Worm (Caenorhabditis elegans) whole organism, L4 larva: ENCODE measurements around the gene hda-2.

ENCODE experiments used
- T26A8.4 ChIP-seq: fragments of 200-800 bp; sonication (Bioruptor generic); IDR thresholded peaks from 2 replicates; pipeline ENCODE4 v1.3.6; 2022; ENCODE audit warnings: missing genetic modification characterization, missing compliant biosample characterization
- Y48G9A.11 ChIP-seq: fragments of 200-800 bp; sonication (Bioruptor generic); IDR thresholded peaks from 2 replicates; pipeline ENCODE4 v1.3.6; 2022; ENCODE audit warnings: missing genetic modification reagents, missing genetic modification characterization, missing compliant biosample characterization
- ZK337.2 ChIP-seq: fragments of 200-800 bp; sonication (Bioruptor generic); IDR thresholded peaks from 2 replicates; pipeline ENCODE4 v1.3.6; 2022; ENCODE audit warnings: missing genetic modification reagents, missing genetic modification characterization, missing compliant biosample characterization
- ZK546.5 ChIP-seq, 2 experiments: sonication (generic microtip); optimal IDR thresholded peaks; 2 replicates each; lab custom pipeline; 2017; ENCODE audit warnings: missing biosample characterization in 2 of 2, missing genetic modification characterization in 2 of 2
- aha-1 ChIP-seq: fragments of 150-350 bp; peaks from one replicate; lab custom pipeline; 2014; ENCODE audit warnings: missing biosample characterization, missing genetic modification characterization
- aly-2 ChIP-seq: sonication (generic microtip); optimal IDR thresholded peaks from 2 replicates; lab custom pipeline; 2018; ENCODE audit warnings: missing biosample characterization, missing genetic modification characterization
- ceh-20 ChIP-seq: fragments of 200-800 bp; sonication (Bioruptor generic); IDR thresholded peaks from 2 replicates; pipeline ENCODE4 v1.3.6; 2022; ENCODE audit warnings: missing genetic modification reagents, missing genetic modification characterization, missing compliant biosample characterization
- ceh-62 ChIP-seq: sonication (generic microtip); optimal IDR thresholded peaks from 2 replicates; lab custom pipeline; 2017; ENCODE audit warnings: missing biosample characterization, missing genetic modification characterization
- ctbp-1 ChIP-seq: fragments of 200-800 bp; sonication (Bioruptor generic); IDR thresholded peaks from 2 replicates; pipeline ENCODE4 v1.3.6; 2022; ENCODE audit warnings: missing genetic modification reagents, missing genetic modification characterization, missing compliant biosample characterization
- daf-16 ChIP-seq, 3 experiments: sonication (generic microtip); optimal IDR thresholded peaks; 2 replicates each; lab custom pipeline; 2016 to 2017; ENCODE audit warnings: missing genetic modification characterization in 3 of 3, missing genetic modification reagents in 3 of 3, mild to moderate bottlenecking in 2 of 3, missing compliant biosample characterization in 2 of 3, missing biosample characterization in 1 of 3, moderate library complexity in 1 of 3
- dmd-6 ChIP-seq: fragments of 200-800 bp; sonication (Bioruptor generic); IDR thresholded peaks from 2 replicates; pipeline ENCODE4 v1.3.6; 2022; ENCODE audit warnings: missing genetic modification reagents, missing genetic modification characterization, missing compliant biosample characterization
- egl-43 ChIP-seq: fragments of 200-800 bp; sonication (Bioruptor generic); IDR thresholded peaks from 2 replicates; pipeline ENCODE4 v1.3.6; 2022; ENCODE audit warnings: missing genetic modification reagents, missing genetic modification characterization, missing compliant biosample characterization
- gei-8 ChIP-seq: fragments of 200-800 bp; sonication (Bioruptor generic); optimal IDR thresholded peaks from 2 replicates; lab custom pipeline; 2018; ENCODE audit warnings: mild to moderate bottlenecking, missing genetic modification characterization, missing compliant biosample characterization
- hif-1 ChIP-seq, 2 experiments: sonication (generic microtip); optimal IDR thresholded peaks; 2 replicates each; lab custom pipeline; 2016 to 2017; ENCODE audit warnings: missing compliant biosample characterization in 2 of 2, missing genetic modification characterization in 2 of 2, missing genetic modification reagents in 2 of 2, missing genotype in 2 of 2, mild to moderate bottlenecking in 1 of 2
- hlh-11 ChIP-seq: fragments of 200-800 bp; sonication (Bioruptor generic); optimal IDR thresholded peaks from 2 replicates; lab custom pipeline; 2018; ENCODE audit warnings: mild to moderate bottlenecking, missing genetic modification characterization, missing compliant biosample characterization
- hlh-30 ChIP-seq: sonication (generic microtip); optimal IDR thresholded peaks from 2 replicates; lab custom pipeline; 2017; ENCODE audit warnings: antibody characterized with exemption, mild to moderate bottlenecking, missing genetic modification characterization, missing compliant biosample characterization; ENCODE audit not compliant: insufficient read depth
- hmg-1.1 ChIP-seq: fragments of 200-800 bp; sonication (Bioruptor generic); IDR thresholded peaks from 2 replicates; pipeline ENCODE4 v1.3.6; 2022; ENCODE audit warnings: missing genetic modification reagents, missing genetic modification characterization, missing compliant biosample characterization
- jun-1 ChIP-seq: fragments of 150-350 bp; optimal IDR thresholded peaks from 2 replicates; lab custom pipeline; 2014; ENCODE audit warnings: missing biosample characterization, missing genetic modification reagents, missing genetic modification characterization
- lim-7 ChIP-seq: fragments of 200-800 bp; sonication (Bioruptor generic); IDR thresholded peaks from 2 replicates; pipeline ENCODE4 v1.3.6; 2022; ENCODE audit warnings: missing genetic modification characterization, missing compliant biosample characterization
- lin-1 ChIP-seq: fragments of 200-800 bp; sonication (Bioruptor generic); IDR thresholded peaks from 2 replicates; pipeline ENCODE4 v1.3.6; 2022; ENCODE audit warnings: missing genetic modification reagents, missing genetic modification characterization, missing compliant biosample characterization
- lin-38 ChIP-seq: fragments of 200-800 bp; sonication (Bioruptor generic); IDR thresholded peaks from 2 replicates; pipeline ENCODE4 v1.3.6; 2022; ENCODE audit warnings: missing genetic modification reagents, missing genetic modification characterization, missing compliant biosample characterization
- lir-3 ChIP-seq: sonication (generic microtip); optimal IDR thresholded peaks from 2 replicates; lab custom pipeline; 2016; ENCODE audit warnings: mild to moderate bottlenecking, missing genetic modification characterization, missing compliant biosample characterization
- lsy-2 ChIP-seq, 2 experiments: fragments of 150-350 bp in 1 of 2; sonication (generic microtip) in 1 of 2; optimal IDR thresholded peaks; 2 replicates each; lab custom pipeline; 2014 to 2017; ENCODE audit warnings: missing biosample characterization in 2 of 2, missing genetic modification characterization in 2 of 2
- madf-9 ChIP-seq: fragments of 200-800 bp; sonication (Bioruptor generic); conservative IDR thresholded peaks from 2 replicates; pipeline ENCODE4 v1.3.6; 2022; ENCODE audit warnings: missing genetic modification reagents, missing genetic modification characterization, missing compliant biosample characterization
- mdl-1 ChIP-seq, 2 experiments: fragments of 150-350 bp in 1 of 2; sonication (generic microtip) in 1 of 2; optimal IDR thresholded peaks; 2 replicates each; lab custom pipeline; 2014 to 2017; ENCODE audit warnings: missing biosample characterization in 2 of 2, missing genetic modification characterization in 2 of 2
- mep-1 ChIP-seq: fragments of 150-350 bp; sonication (generic microtip); optimal IDR thresholded peaks from 3 replicates; lab custom pipeline; 2014; ENCODE audit warnings: missing biosample characterization, missing genetic modification characterization
- mes-2 ChIP-seq: sonication (generic microtip); optimal IDR thresholded peaks from 2 replicates; lab custom pipeline; 2016; ENCODE audit warnings: missing genotype, mild to moderate bottlenecking, missing genetic modification characterization, missing compliant biosample characterization; ENCODE audit not compliant: poor library complexity, severe bottlenecking
- mxl-3 ChIP-seq: fragments of 200-800 bp; sonication (Bioruptor generic); optimal IDR thresholded peaks from 2 replicates; lab custom pipeline; 2018; ENCODE audit warnings: mild to moderate bottlenecking, missing genetic modification characterization, missing compliant biosample characterization
- nhr-11 ChIP-seq: fragments of 150-350 bp; optimal IDR thresholded peaks from 2 replicates; lab custom pipeline; 2014; ENCODE audit warnings: missing biosample characterization, missing genetic modification characterization
- nhr-237 ChIP-seq: sonication (generic microtip); optimal IDR thresholded peaks from 2 replicates; lab custom pipeline; 2017; ENCODE audit warnings: missing biosample characterization, missing genetic modification characterization
- nhr-28 ChIP-seq: fragments of 150-350 bp; optimal IDR thresholded peaks from 2 replicates; lab custom pipeline; 2014; ENCODE audit warnings: missing biosample characterization, missing genetic modification characterization
- nhr-48 ChIP-seq: sonication (generic microtip); optimal IDR thresholded peaks from 2 replicates; lab custom pipeline; 2016; ENCODE audit warnings: mild to moderate bottlenecking, missing genetic modification characterization, missing compliant biosample characterization
- nhr-76 ChIP-seq: fragments of 150-350 bp; optimal IDR thresholded peaks from 2 replicates; lab custom pipeline; 2014; ENCODE audit warnings: missing biosample characterization, missing genetic modification characterization
- pha-4 ChIP-seq, 2 experiments: fragments of 150-350 bp in 1 of 2; fragments of 200-800 bp in 1 of 2; sonication (Bioruptor generic) in 1 of 2; IDR thresholded peaks in 1 of 2; optimal IDR thresholded peaks in 1 of 2; 2 replicates each; pipeline versions ENCODE4 v1.3.6 to Lab custom; 2014 to 2022; ENCODE audit warnings: missing genetic modification characterization in 2 of 2, missing genetic modification reagents in 2 of 2, missing biosample characterization in 1 of 2, missing compliant biosample characterization in 1 of 2
- rbr-2 ChIP-seq: sonication (generic microtip); optimal IDR thresholded peaks from 2 replicates; lab custom pipeline; 2016; ENCODE audit warnings: missing genotype, missing genetic modification characterization, missing compliant biosample characterization
- sdz-12 ChIP-seq: fragments of 200-800 bp; sonication (Bioruptor generic); optimal IDR thresholded peaks from 2 replicates; lab custom pipeline; 2018; ENCODE audit warnings: mild to moderate bottlenecking, missing genetic modification characterization, missing compliant biosample characterization
- snpc-1.2 ChIP-seq: fragments of 200-800 bp; sonication (Bioruptor generic); IDR thresholded peaks from 2 replicates; pipeline ENCODE4 v1.3.6; 2022; ENCODE audit warnings: missing genetic modification reagents, missing genetic modification characterization, missing compliant biosample characterization
- unc-62 ChIP-seq, 3 experiments: fragments of 150-350 bp in 1 of 3; sonication (generic microtip); optimal IDR thresholded peaks in 2 of 3; peaks in 1 of 3; 1 replicate in 1 of 3; 2 replicates in 2 of 3; lab custom pipeline; 2014 to 2017; ENCODE audit warnings: missing biosample characterization in 3 of 3, missing genetic modification characterization in 3 of 3, missing genetic modification reagents in 3 of 3, missing genotype in 1 of 3
- zag-1 ChIP-seq: fragments of 150-350 bp; optimal IDR thresholded peaks from 2 replicates; lab custom pipeline; 2014; ENCODE audit warnings: missing biosample characterization, missing genetic modification characterization
- zip-11 ChIP-seq: fragments of 200-800 bp; sonication (Bioruptor generic); IDR thresholded peaks from 2 replicates; pipeline ENCODE4 v1.3.6; 2022; ENCODE audit warnings: missing genetic modification characterization, missing compliant biosample characterization
- zip-2 ChIP-seq: fragments of 150-350 bp; optimal IDR thresholded peaks from 2 replicates; lab custom pipeline; 2014; ENCODE audit warnings: missing biosample characterization, missing genetic modification characterization
- ztf-11 ChIP-seq: fragments of 150-350 bp; optimal IDR thresholded peaks from 2 replicates; lab custom pipeline; 2014; ENCODE audit warnings: missing biosample characterization, missing genetic modification characterization

Gene hda-2

DNA sequence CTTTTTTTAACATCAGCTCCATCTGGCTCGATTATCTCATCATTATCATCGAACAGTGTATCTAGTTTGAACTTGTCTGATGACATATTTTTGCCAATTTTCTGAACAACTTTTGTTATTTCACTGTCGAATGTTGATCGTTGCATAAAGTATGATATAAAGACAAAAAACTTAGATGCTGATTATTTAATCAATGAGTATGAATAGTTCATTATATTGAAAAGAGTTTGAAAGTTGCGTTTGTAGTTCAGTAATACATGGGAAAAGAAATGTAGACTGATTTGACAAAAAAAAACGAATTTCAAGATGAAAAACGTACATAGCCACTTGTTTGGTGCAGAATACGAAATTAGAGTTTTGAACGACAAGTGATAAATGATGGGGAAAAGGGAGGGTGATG is at the start of gene hda-2:
Gene hda-2 (minus strand): TSS at position 101 of the 400 bp plus-strand sequence.
- TF ChIP-seq gei-8 (no peak), lin-38 (GFP tag; lab: Robert Waterston, UW) (0 out of 2 replicates have a peak, but pooled peaks have one; percentile 9)

DNA sequence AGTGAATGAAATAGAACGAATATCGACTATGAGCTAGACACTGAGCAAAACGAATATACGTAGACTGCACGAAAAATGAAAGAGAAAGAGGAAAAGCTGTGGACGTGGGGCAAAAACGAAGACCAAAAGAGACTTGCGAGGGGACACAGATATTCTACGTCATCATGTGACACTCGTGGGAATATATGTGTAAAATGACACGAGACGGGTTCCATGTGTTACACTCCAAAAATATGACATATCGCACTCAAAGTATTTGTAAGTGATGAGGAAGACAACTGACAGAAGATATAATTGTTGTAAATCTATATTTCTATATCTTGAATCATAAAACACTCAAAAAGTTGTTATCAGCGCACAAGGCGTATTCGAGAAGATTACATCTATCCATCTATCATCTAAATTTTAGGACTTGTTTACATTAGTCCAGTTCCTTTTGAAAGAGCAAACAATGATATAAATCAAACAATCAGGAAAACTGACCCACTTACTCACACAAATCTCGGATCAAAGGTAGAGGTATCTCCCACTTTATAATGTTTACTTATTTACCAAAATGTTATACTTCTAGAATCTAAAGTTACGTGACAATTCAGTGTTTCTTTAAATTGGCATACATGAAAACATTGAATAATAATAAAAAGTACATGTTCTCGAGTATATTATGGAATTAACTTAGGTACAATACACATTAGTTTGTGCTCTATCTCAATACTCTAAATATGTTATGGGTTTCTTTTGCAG is 49.6 kb upstream of the hda-2 start:
- TF ChIP-seq egl-43 (GFP tag; lab: Robert Waterston, UW) (no peak), mxl-3 (GFP tag; lab: Kevin White, UChicago) (peak; percentile 69), unc-62 (GFP tag; optimal IDR thresholded peaks at IDR 0.05 in 1 of 2; lab: Kevin White, UChicago) (peak in 1 of 2 experiments; percentile 99), unc-62 (tag; optimal IDR thresholded peaks at IDR 0.05; lab: Kevin White, UChicago) (no peak), hmg-1.1 (GFP tag; lab: Robert Waterston, UW) (peak; percentile 58; the same call in 1 of the 2 replicates), hlh-11 (tag; lab: Kevin White, UChicago) (peak; percentile 53), rbr-2 (tag; lab: Kevin White, UChicago) (peak; percentile 38), nhr-28 (tag; lab: Kevin White, UChicago) (peak; percentile 16), hlh-30 (tag; lab: Kevin White, UChicago) (peak; percentile 94), nhr-11 (tag; lab: Kevin White, UChicago) (peak; percentile 54), T26A8.4 (0 out of 2 replicates have a peak, but pooled peaks have one; percentile 23), lin-38 (GFP tag; lab: Robert Waterston, UW) (0 out of 2 replicates have a peak, but pooled peaks have one; percentile 28), ceh-62 (no peak), aly-2 (no peak), lim-7 (GFP tag; lab: Robert Waterston, UW) (no peak), ceh-20 (GFP tag; lab: Robert Waterston, UW) (peak; percentile 74; the same call in 1 of the 2 replicates), mdl-1 (tag; optimal IDR thresholded peaks at IDR 0.05; lab: Kevin White, UChicago) (peak; percentile 24 to 67), dmd-6 (GFP tag; lab: Robert Waterston, UW) (0 out of 2 replicates have a peak, but pooled peaks have one; percentile 18), lin-1 (GFP tag; lab: Robert Waterston, UW) (no peak), zip-2 (tag; lab: Kevin White, UChicago) (no peak), daf-16 (GFP tag; optimal IDR thresholded peaks at IDR 0.05; lab: Kevin White, UChicago) (peak in 1 of 2 experiments; percentile 63), daf-16 (tag; optimal IDR thresholded peaks at IDR 0.05; lab: Kevin White, UChicago) (no peak), aha-1 (tag; lab: Kevin White, UChicago) (peak; percentile 96), ZK337.2 (GFP tag; lab: Robert Waterston, UW) (no peak), hif-1 (tag; optimal IDR thresholded peaks at IDR 0.05; lab: Kevin White, UChicago) (peak in 1 of 2 experiments; percentile 41), ctbp-1 (peak; percentile 73; the same call in 1 of the 2 replicates), lir-3 (tag; lab: Kevin White, UChicago) (no peak), nhr-48 (tag; lab: Kevin White, UChicago) (peak; percentile 81), mep-1 (tag; lab: Kevin White, UChicago) (peak; percentile 57), lsy-2 (tag; optimal IDR thresholded peaks at IDR 0.05; lab: Kevin White, UChicago) (peak in 1 of 2 experiments; percentile 66)

DNA sequence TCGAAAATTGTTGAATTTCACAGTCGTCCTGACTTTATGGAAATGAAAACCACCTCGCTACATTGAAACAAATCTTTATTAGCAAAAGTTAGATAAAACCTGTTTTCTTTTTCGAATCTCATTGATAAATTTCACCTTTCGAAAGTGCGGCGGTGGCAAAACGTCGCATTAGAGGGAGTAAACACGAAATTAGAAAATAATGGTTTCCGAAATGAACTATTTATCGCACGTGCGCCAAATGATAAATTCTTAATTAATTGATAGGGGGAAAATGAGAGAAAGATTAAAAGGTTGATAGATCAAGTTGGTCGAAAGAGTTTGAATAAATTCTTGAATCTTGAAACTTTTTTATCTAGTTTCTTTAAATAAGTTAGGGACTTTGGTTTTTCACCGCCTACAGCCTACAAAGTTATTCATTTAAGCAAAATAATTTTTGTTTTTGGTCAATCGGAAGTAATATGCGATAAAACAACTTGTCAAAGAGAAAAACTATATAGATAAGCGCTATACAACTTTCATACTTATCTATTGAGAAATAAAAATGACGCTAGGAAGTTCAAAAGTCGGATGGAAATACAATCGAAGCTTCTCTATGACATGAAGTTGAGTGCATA is 48.8 kb upstream of the hda-2 start:
- no peak for TF ChIP-seq nhr-237 (tag; lab: Kevin White, UChicago)
- TF ChIP-seq daf-16 (GFP tag; optimal IDR thresholded peaks at IDR 0.05; lab: Kevin White, UChicago) = no peak
- TF ChIP-seq daf-16 (tag; optimal IDR thresholded peaks at IDR 0.05; lab: Kevin White, UChicago) = peak; percentile 59
- no peak for TF ChIP-seq zag-1 (tag; lab: Kevin White, UChicago)
- no peak for TF ChIP-seq lim-7 (GFP tag; lab: Robert Waterston, UW)
- no peak for TF ChIP-seq zip-11 (GFP tag; lab: Robert Waterston, UW)
- no peak for TF ChIP-seq Y48G9A.11 (GFP tag; lab: Robert Waterston, UW)
- TF ChIP-seq madf-9 (GFP tag; lab: Robert Waterston, UW) = no peak
- TF ChIP-seq mes-2 (tag; lab: Kevin White, UChicago) = no peak
- no peak for TF ChIP-seq T26A8.4
- TF ChIP-seq hif-1 (tag; optimal IDR thresholded peaks at IDR 0.05; lab: Kevin White, UChicago) = no peak
- peak; percentile 22 for TF ChIP-seq hlh-11 (tag; lab: Kevin White, UChicago)
- no peak for TF ChIP-seq nhr-11 (tag; lab: Kevin White, UChicago)
- no peak for TF ChIP-seq ztf-11
- TF ChIP-seq nhr-48 (tag; lab: Kevin White, UChicago) = no peak
- TF ChIP-seq lin-1 (GFP tag; lab: Robert Waterston, UW) = no peak
- peak; percentile 6 for TF ChIP-seq nhr-28 (tag; lab: Kevin White, UChicago)
- no peak for TF ChIP-seq snpc-1.2 (GFP tag; lab: Robert Waterston, UW)
- no peak for TF ChIP-seq jun-1
- TF ChIP-seq nhr-76 (tag; lab: Kevin White, UChicago) = no peak
- no peak for TF ChIP-seq ZK546.5 (tag; optimal IDR thresholded peaks at IDR 0.05; lab: Kevin White, UChicago)
- TF ChIP-seq sdz-12 (GFP tag; lab: Kevin White, UChicago) = no peak
- TF ChIP-seq pha-4 (GFP tag; IDR thresholded peaks at IDR 0.05; lab: Robert Waterston, UW) = no peak
- TF ChIP-seq pha-4 (tag; optimal IDR thresholded peaks at IDR 0.05; lab: Kevin White, UChicago) = no peak
